Fruit fly (Drosophila melanogaster) S2 (cell line): Measurements from ENCODE around the gene CG31777.

Experiments used
- CG8478 ChIP-seq: fragments of >200 bp; optimal IDR thresholded peaks from 2 replicates; lab custom pipeline; 2018
- CTCF ChIP-seq, 2 experiments: fragments of >200 bp; optimal IDR thresholded peaks; 2 replicates each; lab custom pipeline; 2018

Gene CG31777

DNA sequence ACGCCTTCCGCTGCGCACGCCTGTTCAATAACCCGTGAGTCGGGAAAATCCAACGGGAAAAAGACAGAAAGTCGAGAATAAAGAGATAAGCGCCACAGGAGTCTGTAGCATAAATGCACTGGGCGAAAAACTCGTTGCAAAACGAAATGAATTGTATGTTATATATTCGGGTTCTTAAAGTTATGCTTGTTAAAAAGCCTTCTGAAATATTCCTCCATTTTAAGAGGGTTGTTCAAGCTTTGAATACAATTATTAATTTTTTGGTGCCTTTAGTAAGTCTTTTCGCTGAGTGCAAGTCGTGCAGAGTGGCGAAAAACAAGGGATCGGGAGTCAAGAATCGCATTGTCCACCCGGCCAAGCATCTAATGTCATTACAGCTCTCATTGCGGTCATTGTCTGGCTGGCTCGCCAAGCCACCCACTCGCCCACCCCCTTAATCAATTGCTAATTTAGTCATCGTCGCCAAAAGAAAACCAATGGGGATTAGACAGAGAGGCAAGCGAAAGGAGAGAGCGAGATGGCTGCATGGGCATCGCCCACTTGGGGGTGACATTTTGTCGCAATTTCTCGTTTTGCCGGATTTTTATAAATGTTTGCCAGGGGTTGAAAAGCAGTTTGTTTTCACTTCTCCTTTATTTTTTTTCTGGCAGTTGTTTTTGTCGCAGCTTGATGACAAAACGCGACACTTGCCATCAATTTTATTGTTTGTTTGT lies 21.6 kb downstream of the CG31777 start:
- TF ChIP-seq CG8478 (lab: Kevin White, UChicago): no peak
- TF ChIP-seq CTCF (optimal IDR thresholded peaks at IDR 0.05; lab: Kevin White, UChicago): no peak

dm6 chr2L:3682489-3682888 lies 24.4 kb downstream of the CG31777 start:
- TF ChIP-seq CTCF (optimal IDR thresholded peaks at IDR 0.05; lab: Kevin White, UChicago) (no peak), CG8478 (lab: Kevin White, UChicago) (no peak)

- TF ChIP-seq CTCF (optimal IDR thresholded peaks at IDR 0.05; lab: Kevin White, UChicago): no peak
- TF ChIP-seq CG8478 (lab: Kevin White, UChicago): no peak
Observed at dm6 chr2L:3681338-3681737, 25.5 kb downstream of the CG31777 start.

DNA sequence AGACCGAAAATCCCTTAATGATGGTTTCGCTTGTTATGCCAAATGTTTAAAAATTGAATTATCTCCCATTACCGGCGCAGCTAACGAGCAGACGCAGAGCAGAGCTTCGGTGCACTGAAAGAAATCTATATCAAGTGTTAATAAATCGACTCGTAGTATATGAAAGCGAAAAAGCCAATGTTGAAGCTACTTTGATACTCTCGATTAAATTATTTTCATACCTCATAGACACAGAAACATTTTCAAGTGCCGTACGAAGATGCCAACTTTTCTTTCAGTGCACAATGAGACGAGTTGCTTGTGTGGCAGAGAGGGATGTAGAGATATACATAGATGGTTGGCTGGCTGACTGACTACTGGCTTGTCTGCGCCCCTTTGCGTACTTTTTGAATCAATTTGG lies 31.1 kb downstream of the CG31777 start:
- TF ChIP-seq CTCF (optimal IDR thresholded peaks at IDR 0.05; lab: Kevin White, UChicago): no peak
- no peak for TF ChIP-seq CG8478 (lab: Kevin White, UChicago)

dm6 chr2L:3670481-3670880 lies 36.4 kb downstream of the CG31777 start, which contains the start of gene Sfp24Bc:
Gene Sfp24Bc (minus strand): TSS chr2L:3670581.
- TF ChIP-seq CTCF (optimal IDR thresholded peaks at IDR 0.05; lab: Kevin White, UChicago): no peak

DNA sequence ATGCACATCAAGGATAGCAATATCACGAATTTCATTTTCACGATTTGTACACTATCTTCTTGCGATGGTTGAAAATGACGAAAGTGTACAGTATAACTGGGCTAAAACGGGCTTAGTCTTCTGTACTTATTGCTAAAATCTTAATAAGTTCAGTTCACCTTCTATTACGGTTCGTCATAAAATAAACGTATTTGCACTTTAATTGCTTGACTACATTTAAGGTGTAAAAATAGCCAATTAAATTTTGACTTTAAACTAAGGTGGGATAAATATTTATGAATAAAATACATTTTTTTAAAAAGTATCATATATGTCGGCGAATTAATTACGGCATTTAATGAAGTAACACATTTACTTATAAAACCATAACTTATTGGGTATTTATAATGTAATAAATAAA lies 37.2 kb downstream of the CG31777 start, which contains the start of gene Sfp24Bb:
Gene Sfp24Bb (minus strand): TSS at position 101 of the 400 bp plus-strand sequence.
- TF ChIP-seq CG8478 (lab: Kevin White, UChicago) (no peak), CTCF (optimal IDR thresholded peaks at IDR 0.05; lab: Kevin White, UChicago) (no peak)

DNA sequence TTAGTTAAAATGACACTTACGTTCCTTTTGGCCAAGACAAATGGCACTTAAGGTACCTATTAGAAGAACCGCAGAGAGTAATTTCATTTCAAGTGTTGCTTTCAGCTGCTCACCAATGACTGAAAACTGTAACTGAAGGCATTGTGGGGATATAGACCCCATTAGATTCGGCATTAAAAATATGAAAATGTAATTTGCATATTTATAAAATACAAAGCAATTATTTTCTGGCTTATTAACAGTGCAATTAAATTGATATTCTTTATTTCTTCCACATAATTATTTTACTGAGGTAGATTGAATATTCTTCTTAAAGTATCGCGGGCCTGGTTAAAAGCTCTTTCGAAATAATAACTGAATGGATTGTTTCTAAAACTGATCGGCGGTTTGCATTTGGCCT lies 37.8 kb downstream of the CG31777 start, which contains the start of gene Sfp24Bd:
Gene Sfp24Bd (minus strand): TSS at position 101 of the 400 bp plus-strand sequence.
- TF ChIP-seq CG8478 (lab: Kevin White, UChicago) (no peak), CTCF (optimal IDR thresholded peaks at IDR 0.05; lab: Kevin White, UChicago) (no peak)

- TF ChIP-seq CG8478 (lab: Kevin White, UChicago): no peak
- TF ChIP-seq CTCF (optimal IDR thresholded peaks at IDR 0.05; lab: Kevin White, UChicago): no peak
Observed at dm6 chr2L:3668451-3668850, 38.4 kb downstream of the CG31777 start, which contains the start of gene Sfp24Ba. Gene Sfp24Ba (minus strand): TSS chr2L:3668551.

DNA sequence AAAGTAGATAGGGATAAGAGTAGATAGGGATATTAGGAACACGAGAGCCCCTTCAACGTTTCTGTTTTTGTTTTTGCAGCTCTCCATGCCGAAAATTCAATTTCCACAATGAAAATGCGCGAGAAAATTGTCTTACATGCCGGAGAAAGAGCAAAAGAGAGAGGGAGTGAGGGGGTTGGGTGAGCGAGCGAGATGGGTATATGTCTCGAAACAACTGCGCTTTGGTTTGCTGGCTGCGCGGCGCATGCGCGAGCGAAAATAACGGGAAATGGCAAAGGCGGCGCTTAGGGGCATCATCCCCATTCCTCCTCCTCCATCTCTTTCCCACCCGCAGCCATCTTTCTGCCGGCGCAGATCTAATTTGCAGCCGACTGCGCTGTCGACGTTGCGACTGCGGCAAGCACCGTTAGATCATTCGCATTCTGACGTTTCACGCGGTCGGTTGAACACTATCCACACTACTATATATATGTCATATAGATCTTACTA lies 44.5 kb downstream of the CG31777 start, which contains the start of gene Drgx:
Gene Drgx (plus strand): TSS at position 439 of the 489 bp plus-strand sequence.
- TF ChIP-seq CTCF (optimal IDR thresholded peaks at IDR 0.05; lab: Kevin White, UChicago) (peak in 1 of 2 experiments; percentile 18), CG8478 (lab: Kevin White, UChicago) (no peak)

- TF ChIP-seq CTCF (optimal IDR thresholded peaks at IDR 0.05; lab: Kevin White, UChicago) (peak; percentile 98 to 99), CG8478 (lab: Kevin White, UChicago) (no peak)
Observed at dm6 chr2L:3657349-3658142, 49.3 kb downstream of the CG31777 start.

DNA sequence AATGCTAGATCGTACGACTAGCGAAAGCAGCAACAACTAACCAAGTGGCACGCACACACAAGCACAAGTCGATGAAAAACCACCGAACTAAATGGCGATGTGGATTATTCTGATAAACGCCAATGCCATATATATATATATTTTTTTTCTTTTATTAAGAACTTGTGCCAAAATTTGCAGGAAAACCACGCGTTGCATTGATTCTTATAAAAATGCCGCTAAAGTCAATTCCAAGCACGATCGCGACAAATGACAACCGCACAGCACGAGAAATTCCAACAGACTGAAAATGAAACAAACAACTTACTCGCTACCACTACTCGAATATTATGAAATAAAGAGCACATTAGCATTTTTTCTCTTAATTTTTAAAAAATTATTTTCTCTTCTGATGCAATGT lies 50.2 kb downstream of the CG31777 start, which contains the start of gene for:
Gene for (minus strand): TSS at position 287 of the 400 bp plus-strand sequence.
- TF ChIP-seq CTCF (optimal IDR thresholded peaks at IDR 0.05; lab: Kevin White, UChicago): no peak
- TF ChIP-seq CG8478 (lab: Kevin White, UChicago): no peak
